Worm (Caenorhabditis elegans): Measurements from ENCODE around the gene pbo-6.

pbo-6 gene

DNA sequence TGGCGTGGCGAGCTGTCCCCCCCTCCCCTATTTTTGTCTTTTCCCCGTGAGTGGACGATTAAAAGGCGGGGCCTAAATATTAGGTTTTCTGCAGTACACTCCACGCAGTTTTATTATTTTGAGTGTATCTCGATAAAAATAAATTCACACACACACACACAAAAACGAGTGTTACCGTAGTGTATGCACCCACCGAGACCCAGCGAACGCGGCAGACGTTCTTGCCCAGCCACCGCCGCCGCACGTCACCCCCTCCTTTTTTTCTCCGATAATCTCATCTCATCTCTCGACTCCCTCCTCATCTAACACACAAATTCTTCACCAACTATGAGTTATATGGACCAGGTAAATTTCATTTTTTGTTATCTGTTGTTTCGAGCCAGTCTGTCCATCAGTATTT lies 5.4 kb downstream of the pbo-6 start, which contains the start of gene fubl-3:
Gene fubl-3, plus strand, starts transcription at position 212 of the 400 bp plus-strand sequence.
- TF ChIP-seq snpc-4 (tag; optimal IDR thresholded peaks at IDR 0.05) (peak; percentile 63), lin-13 (GFP tag; optimal IDR thresholded peaks at IDR 0.05) (no peak), gmeb-1 (tag; optimal IDR thresholded peaks at IDR 0.05) (no peak), nhr-129 (tag; optimal IDR thresholded peaks at IDR 0.05) (peak; percentile 46), Y55F3AM.14 (GFP tag; optimal IDR thresholded peaks at IDR 0.05) (no peak), peb-1 (tag; optimal IDR thresholded peaks at IDR 0.05) (no peak), nhr-21 (tag; optimal IDR thresholded peaks at IDR 0.05) (no peak), nhr-237 (tag; optimal IDR thresholded peaks at IDR 0.05) (no peak), unc-39 (tag; optimal IDR thresholded peaks at IDR 0.05) (no peak), R02D3.7 (tag; optimal IDR thresholded peaks at IDR 0.05) (no peak), nhr-12 (tag; optimal IDR thresholded peaks at IDR 0.05) (no peak), nhr-23 (tag; optimal IDR thresholded peaks at IDR 0.05) (no peak), ceh-16 (tag; optimal IDR thresholded peaks at IDR 0.05) (peak; percentile 60), crh-2 (tag; optimal IDR thresholded peaks at IDR 0.05) (no peak), dmd-4 (tag; optimal IDR thresholded peaks at IDR 0.05) (no peak), ama-1 (optimal IDR thresholded peaks at IDR 0.05) (no peak), ztf-4 (tag; optimal IDR thresholded peaks at IDR 0.05) (no peak), nhr-25 (tag; optimal IDR thresholded peaks at IDR 0.05) (no peak), unc-55 (GFP tag; optimal IDR thresholded peaks at IDR 0.05) (peak; percentile 61), zag-1 (tag; optimal IDR thresholded peaks at IDR 0.05) (no peak), lsy-2 (tag; optimal IDR thresholded peaks at IDR 0.05) (peak; percentile 53 to 94), mab-5 (tag; optimal IDR thresholded peaks at IDR 0.05) (no peak), sma-9 (GFP tag; optimal IDR thresholded peaks at IDR 0.05) (no peak), sma-9 (tag; optimal IDR thresholded peaks at IDR 0.05) (no peak), nhr-6 (tag; optimal IDR thresholded peaks at IDR 0.05) (no peak), sma-3 (GFP tag; optimal IDR thresholded peaks at IDR 0.05) (peak; percentile 16), fos-1 (tag; optimal IDR thresholded peaks at IDR 0.05) (peak; percentile 25), lin-11 (tag; optimal IDR thresholded peaks at IDR 0.05) (peak; percentile 16), lin-39 (tag; optimal IDR thresholded peaks at IDR 0.05) (no peak), blmp-1 (tag; optimal IDR thresholded peaks at IDR 0.05; ENCODE audit: insufficient read depth) (no peak), ztf-1 (GFP tag; conservative IDR thresholded peaks at IDR 0.05) (no peak), F13H6.1 (tag; optimal IDR thresholded peaks at IDR 0.05) (peak; percentile 38), C34F6.9 (tag; optimal IDR thresholded peaks at IDR 0.05) (peak; percentile 32), ztf-11 (tag; optimal IDR thresholded peaks at IDR 0.05) (no peak), unc-62 (GFP tag; optimal IDR thresholded peaks at IDR 0.05) (no peak), elt-3 (tag; optimal IDR thresholded peaks at IDR 0.05) (no peak), alr-1 (tag; optimal IDR thresholded peaks at IDR 0.05) (no peak)

DNA sequence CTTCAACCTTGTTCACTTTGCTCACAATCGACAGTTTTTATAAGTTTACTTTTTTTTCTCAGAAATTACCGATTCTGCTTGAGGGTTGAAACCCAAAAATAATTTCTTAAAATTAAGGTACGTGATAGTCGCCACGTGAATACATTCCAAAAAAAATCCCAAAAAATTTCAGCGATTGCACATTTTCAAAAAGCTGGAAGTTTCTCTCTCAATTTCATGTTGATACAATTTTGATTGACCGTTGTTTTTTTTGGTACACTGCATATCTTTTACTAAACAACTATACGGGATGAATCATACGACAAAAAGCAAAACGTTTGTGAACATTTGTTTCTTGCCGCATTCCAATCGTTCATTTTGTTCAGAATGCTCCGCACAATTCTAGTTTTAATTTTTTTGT lies 9.5 kb downstream of the pbo-6 start, which contains the start of gene C36E6.8:
Gene C36E6.8, plus strand, starts transcription at position 301 of the 400 bp plus-strand sequence.
- TF ChIP-seq peb-1 (tag; optimal IDR thresholded peaks at IDR 0.05) (no peak), elt-3 (tag; optimal IDR thresholded peaks at IDR 0.05) (no peak), lsy-2 (tag; optimal IDR thresholded peaks at IDR 0.05) (no peak), mbf-1 (tag; optimal IDR thresholded peaks at IDR 0.05) (no peak), ztf-4 (tag; optimal IDR thresholded peaks at IDR 0.05) (no peak), lin-13 (GFP tag; optimal IDR thresholded peaks at IDR 0.05) (no peak), egl-27 (tag; optimal IDR thresholded peaks at IDR 0.05) (no peak), nhr-129 (tag; optimal IDR thresholded peaks at IDR 0.05) (no peak), nhr-25 (tag; optimal IDR thresholded peaks at IDR 0.05) (no peak), ceh-82 (tag; optimal IDR thresholded peaks at IDR 0.05) (no peak), ama-1 (optimal IDR thresholded peaks at IDR 0.05) (no peak)

ce11 chrX:17451410-17451809 lies 22.6 kb downstream of the pbo-6 start, which contains the start of gene C36E6.2:
TSS of gene C36E6.2 (plus strand) at chrX:17451670.
- peak; percentile 73 for TF ChIP-seq unc-55 (GFP tag; optimal IDR thresholded peaks at IDR 0.05)
- no peak for TF ChIP-seq Y55F3AM.14 (GFP tag; optimal IDR thresholded peaks at IDR 0.05)
- peak; percentile 89 for TF ChIP-seq crh-2 (tag; optimal IDR thresholded peaks at IDR 0.05)
- no peak for TF ChIP-seq nhr-10 (tag; optimal IDR thresholded peaks at IDR 0.05)
- TF ChIP-seq nhr-23 (tag; optimal IDR thresholded peaks at IDR 0.05): no peak
- no peak for TF ChIP-seq nhr-237 (tag; optimal IDR thresholded peaks at IDR 0.05)
- TF ChIP-seq lin-11 (tag; optimal IDR thresholded peaks at IDR 0.05): no peak
- TF ChIP-seq nhr-129 (tag; optimal IDR thresholded peaks at IDR 0.05): peak; percentile 92
- peak; percentile 75 for TF ChIP-seq nhr-25 (tag; optimal IDR thresholded peaks at IDR 0.05)
- TF ChIP-seq snpc-4 (tag; optimal IDR thresholded peaks at IDR 0.05): no peak
- TF ChIP-seq C34F6.9 (tag; optimal IDR thresholded peaks at IDR 0.05): peak; percentile 85
- no peak for TF ChIP-seq ZK546.5 (tag; optimal IDR thresholded peaks at IDR 0.05)
- TF ChIP-seq nhr-77 (tag; optimal IDR thresholded peaks at IDR 0.05): no peak
- peak; percentile 83 for TF ChIP-seq sma-9 (GFP tag; optimal IDR thresholded peaks at IDR 0.05)
- TF ChIP-seq sma-9 (tag; optimal IDR thresholded peaks at IDR 0.05): no peak
- peak; percentile 16 for TF ChIP-seq skn-1 (tag; optimal IDR thresholded peaks at IDR 0.05)
- TF ChIP-seq lin-39 (tag; optimal IDR thresholded peaks at IDR 0.05): no peak
- TF ChIP-seq nhr-11 (tag; optimal IDR thresholded peaks at IDR 0.05): no peak
- TF ChIP-seq mbf-1 (tag; optimal IDR thresholded peaks at IDR 0.05): no peak
- TF ChIP-seq unc-62 (GFP tag; optimal IDR thresholded peaks at IDR 0.05): no peak
- no peak for TF ChIP-seq ztf-1 (GFP tag; conservative IDR thresholded peaks at IDR 0.05)
- no peak for TF ChIP-seq ceh-16 (tag; optimal IDR thresholded peaks at IDR 0.05)
- peak; percentile 23 to 81 for TF ChIP-seq lsy-2 (tag; optimal IDR thresholded peaks at IDR 0.05)
- no peak for TF ChIP-seq ztf-4 (tag; optimal IDR thresholded peaks at IDR 0.05)
- no peak for TF ChIP-seq alr-1 (tag; optimal IDR thresholded peaks at IDR 0.05)
- peak; percentile 66 for TF ChIP-seq sma-3 (GFP tag; optimal IDR thresholded peaks at IDR 0.05)
- TF ChIP-seq zag-1 (tag; optimal IDR thresholded peaks at IDR 0.05): no peak
- TF ChIP-seq F13H6.1 (tag; optimal IDR thresholded peaks at IDR 0.05): peak; percentile 73
- TF ChIP-seq nhr-12 (tag; optimal IDR thresholded peaks at IDR 0.05): no peak
- TF ChIP-seq lin-13 (GFP tag; optimal IDR thresholded peaks at IDR 0.05): peak; percentile 54
- TF ChIP-seq peb-1 (tag; optimal IDR thresholded peaks at IDR 0.05): no peak
- no peak for TF ChIP-seq R02D3.7 (tag; optimal IDR thresholded peaks at IDR 0.05)
- TF ChIP-seq nhr-21 (tag; optimal IDR thresholded peaks at IDR 0.05): peak; percentile 74
- peak; percentile 49 for TF ChIP-seq blmp-1 (tag; optimal IDR thresholded peaks at IDR 0.05; ENCODE audit: insufficient read depth)
- TF ChIP-seq sem-4 (tag; optimal IDR thresholded peaks at IDR 0.05): peak; percentile 75
- TF ChIP-seq ceh-82 (tag; optimal IDR thresholded peaks at IDR 0.05): no peak
